Fruit fly (Drosophila melanogaster): ENCODE measurements around the gene Cyp4s3.

DNA sequence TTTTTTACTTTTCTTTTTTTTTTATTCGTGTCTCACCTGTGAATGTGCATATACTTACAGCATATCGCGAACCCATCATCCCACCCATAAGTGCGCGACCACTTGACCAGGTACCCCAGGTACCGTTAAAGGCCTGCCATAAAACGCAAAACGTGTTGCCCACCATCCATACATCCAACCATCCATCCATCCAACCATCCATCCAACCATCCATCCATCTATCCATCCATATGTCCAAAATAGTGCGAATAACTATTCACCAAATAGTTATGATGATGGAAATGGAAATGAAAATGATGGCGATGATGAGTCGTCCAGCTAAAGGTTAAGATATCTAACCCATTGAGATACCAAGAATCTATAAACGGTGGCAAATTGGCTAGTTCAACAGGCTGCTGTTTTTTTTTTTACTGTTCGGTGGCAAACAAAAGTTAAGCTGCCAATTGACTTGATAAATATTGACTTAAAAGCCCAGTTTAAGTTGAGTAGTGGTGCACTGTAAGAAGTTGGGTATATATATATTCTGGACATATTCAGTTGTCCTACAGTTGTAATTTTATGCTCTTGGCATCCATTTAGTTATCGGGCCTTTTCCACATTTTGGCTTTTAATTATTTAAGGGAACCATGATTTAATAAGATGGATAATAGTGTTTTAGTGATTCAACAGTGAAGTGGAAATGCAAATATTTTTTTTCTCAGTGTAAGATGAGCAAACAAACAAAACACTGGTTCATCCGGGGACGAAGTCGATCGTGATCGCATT lies 11.7 kb upstream of the Cyp4s3 start:
- TF ChIP-seq ttk (optimal IDR thresholded peaks at IDR 0.05) (no peak), insv (optimal IDR thresholded peaks at IDR 0.05) (no peak)

Data from Kc167 (cell line).